Worm (Caenorhabditis elegans) whole organism, L4 larva: ENCODE results near the gene clp-10.

Experiments used
- F10B5.3 ChIP-seq: sonication (generic microtip); optimal IDR thresholded peaks from 2 replicates; lab custom pipeline; 2016; ENCODE audit warnings: mild to moderate bottlenecking, missing genetic modification characterization, missing compliant biosample characterization
- F44E2.7 ChIP-seq: fragments of 200-800 bp; sonication (Bioruptor generic); IDR thresholded peaks from 2 replicates; pipeline ENCODE4 v2.1.2; 2022; ENCODE audit warnings: missing genetic modification characterization, missing compliant biosample characterization
- F49E8.2 ChIP-seq: sonication (generic microtip); optimal IDR thresholded peaks from 2 replicates; lab custom pipeline; 2016; ENCODE audit warnings: missing compliant biosample characterization, mild to moderate bottlenecking, missing genetic modification characterization, borderline replicate concordance
- R02D3.7 ChIP-seq: fragments of 150-350 bp; sonication (generic microtip); optimal IDR thresholded peaks from 3 replicates; lab custom pipeline; 2014; ENCODE audit warnings: missing biosample characterization, missing genetic modification characterization
- T20F7.1 ChIP-seq: fragments of 200-800 bp; sonication (Bioruptor generic); optimal IDR thresholded peaks from 2 replicates; lab custom pipeline; 2018; ENCODE audit warnings: mild to moderate bottlenecking, missing genetic modification characterization, missing compliant biosample characterization
- T26A8.4 ChIP-seq: fragments of 200-800 bp; sonication (Bioruptor generic); IDR thresholded peaks from 2 replicates; pipeline ENCODE4 v1.3.6; 2022; ENCODE audit warnings: missing genetic modification characterization, missing compliant biosample characterization
- Y5F2A.4 ChIP-seq: fragments of 200-800 bp; sonication (Bioruptor generic); optimal IDR thresholded peaks from 2 replicates; lab custom pipeline; 2018; ENCODE audit warnings: mild to moderate bottlenecking, missing genetic modification characterization, missing compliant biosample characterization
- ZK546.5 ChIP-seq, 2 experiments: sonication (generic microtip); optimal IDR thresholded peaks; 2 replicates each; lab custom pipeline; 2017; ENCODE audit warnings: missing biosample characterization in 2 of 2, missing genetic modification characterization in 2 of 2
- ama-1 ChIP-seq: fragments of 150-350 bp; optimal IDR thresholded peaks from 2 replicates; lab custom pipeline; 2014; ENCODE audit warnings: inconsistent platforms, mixed read lengths
- attf-4 ChIP-seq: sonication (generic microtip); optimal IDR thresholded peaks from 3 replicates; lab custom pipeline; 2017; ENCODE audit warnings: missing biosample characterization, missing genetic modification characterization
- ceh-62 ChIP-seq: sonication (generic microtip); optimal IDR thresholded peaks from 2 replicates; lab custom pipeline; 2017; ENCODE audit warnings: missing biosample characterization, missing genetic modification characterization
- ceh-82 ChIP-seq: sonication (generic microtip); optimal IDR thresholded peaks from 2 replicates; lab custom pipeline; 2017; ENCODE audit warnings: missing biosample characterization, missing genetic modification characterization
- cey-2 ChIP-seq: sonication (generic microtip); optimal IDR thresholded peaks from 3 replicates; lab custom pipeline; 2017; ENCODE audit warnings: missing genetic modification characterization, mild to moderate bottlenecking, missing compliant biosample characterization, antibody characterized with exemption, borderline replicate concordance; ENCODE audit not compliant: insufficient read depth
- daf-16 ChIP-seq, 3 experiments: sonication (generic microtip); optimal IDR thresholded peaks; 2 replicates each; lab custom pipeline; 2016 to 2017; ENCODE audit warnings: missing genetic modification characterization in 3 of 3, missing genetic modification reagents in 3 of 3, mild to moderate bottlenecking in 2 of 3, missing compliant biosample characterization in 2 of 3, missing biosample characterization in 1 of 3, moderate library complexity in 1 of 3
- dmd-6 ChIP-seq: fragments of 200-800 bp; sonication (Bioruptor generic); IDR thresholded peaks from 2 replicates; pipeline ENCODE4 v1.3.6; 2022; ENCODE audit warnings: missing genetic modification reagents, missing genetic modification characterization, missing compliant biosample characterization
- dve-1 ChIP-seq: sonication (generic microtip); optimal IDR thresholded peaks from 2 replicates; lab custom pipeline; 2017; ENCODE audit warnings: antibody characterized with exemption, mild to moderate bottlenecking, missing genetic modification characterization, missing compliant biosample characterization; ENCODE audit not compliant: insufficient read depth
- egl-27 ChIP-seq: sonication (generic microtip); optimal IDR thresholded peaks from 3 replicates; lab custom pipeline; 2017; ENCODE audit warnings: missing biosample characterization, missing genetic modification reagents, missing genetic modification characterization
- egl-43 ChIP-seq: fragments of 200-800 bp; sonication (Bioruptor generic); IDR thresholded peaks from 2 replicates; pipeline ENCODE4 v1.3.6; 2022; ENCODE audit warnings: missing genetic modification reagents, missing genetic modification characterization, missing compliant biosample characterization
- fos-1 ChIP-seq: fragments of 150-350 bp; optimal IDR thresholded peaks from 2 replicates; lab custom pipeline; 2014; ENCODE audit warnings: missing biosample characterization, missing genetic modification characterization
- gei-8 ChIP-seq: fragments of 200-800 bp; sonication (Bioruptor generic); optimal IDR thresholded peaks from 2 replicates; lab custom pipeline; 2018; ENCODE audit warnings: mild to moderate bottlenecking, missing genetic modification characterization, missing compliant biosample characterization
- hlh-11 ChIP-seq: fragments of 200-800 bp; sonication (Bioruptor generic); optimal IDR thresholded peaks from 2 replicates; lab custom pipeline; 2018; ENCODE audit warnings: mild to moderate bottlenecking, missing genetic modification characterization, missing compliant biosample characterization
- hlh-30 ChIP-seq: sonication (generic microtip); optimal IDR thresholded peaks from 2 replicates; lab custom pipeline; 2017; ENCODE audit warnings: antibody characterized with exemption, mild to moderate bottlenecking, missing genetic modification characterization, missing compliant biosample characterization; ENCODE audit not compliant: insufficient read depth
- lin-15B ChIP-seq: fragments of 150-350 bp; sonication (generic microtip); optimal IDR thresholded peaks from 3 replicates; lab custom pipeline; 2014; ENCODE audit warnings: missing biosample characterization, missing genetic modification characterization
- lin-38 ChIP-seq: fragments of 200-800 bp; sonication (Bioruptor generic); IDR thresholded peaks from 2 replicates; pipeline ENCODE4 v1.3.6; 2022; ENCODE audit warnings: missing genetic modification reagents, missing genetic modification characterization, missing compliant biosample characterization
- lsy-2 ChIP-seq, 2 experiments: fragments of 150-350 bp in 1 of 2; sonication (generic microtip) in 1 of 2; optimal IDR thresholded peaks; 2 replicates each; lab custom pipeline; 2014 to 2017; ENCODE audit warnings: missing biosample characterization in 2 of 2, missing genetic modification characterization in 2 of 2
- mdl-1 ChIP-seq, 2 experiments: fragments of 150-350 bp in 1 of 2; sonication (generic microtip) in 1 of 2; optimal IDR thresholded peaks; 2 replicates each; lab custom pipeline; 2014 to 2017; ENCODE audit warnings: missing biosample characterization in 2 of 2, missing genetic modification characterization in 2 of 2
- mdt-29 ChIP-seq: fragments of 200-800 bp; sonication (Bioruptor generic); IDR thresholded peaks from 2 replicates; pipeline ENCODE4 v1.3.6; 2022; ENCODE audit warnings: missing genetic modification reagents, missing genetic modification characterization, missing compliant biosample characterization
- mes-2 ChIP-seq: sonication (generic microtip); optimal IDR thresholded peaks from 2 replicates; lab custom pipeline; 2016; ENCODE audit warnings: missing genotype, mild to moderate bottlenecking, missing genetic modification characterization, missing compliant biosample characterization; ENCODE audit not compliant: poor library complexity, severe bottlenecking
- mxl-3 ChIP-seq: fragments of 200-800 bp; sonication (Bioruptor generic); optimal IDR thresholded peaks from 2 replicates; lab custom pipeline; 2018; ENCODE audit warnings: mild to moderate bottlenecking, missing genetic modification characterization, missing compliant biosample characterization
- nhr-28 ChIP-seq: fragments of 150-350 bp; optimal IDR thresholded peaks from 2 replicates; lab custom pipeline; 2014; ENCODE audit warnings: missing biosample characterization, missing genetic modification characterization
- nhr-77 ChIP-seq: fragments of 150-350 bp; optimal IDR thresholded peaks from 2 replicates; lab custom pipeline; 2014; ENCODE audit warnings: missing biosample characterization, missing genetic modification characterization
- pha-4 ChIP-seq, 2 experiments: fragments of 150-350 bp in 1 of 2; fragments of 200-800 bp in 1 of 2; sonication (Bioruptor generic) in 1 of 2; IDR thresholded peaks in 1 of 2; optimal IDR thresholded peaks in 1 of 2; 2 replicates each; pipeline versions ENCODE4 v1.3.6 to Lab custom; 2014 to 2022; ENCODE audit warnings: missing genetic modification characterization in 2 of 2, missing genetic modification reagents in 2 of 2, missing biosample characterization in 1 of 2, missing compliant biosample characterization in 1 of 2
- pqm-1 ChIP-seq: sonication (generic microtip); optimal IDR thresholded peaks from 2 replicates; lab custom pipeline; 2017; ENCODE audit warnings: missing biosample characterization, missing genetic modification characterization
- rbr-2 ChIP-seq: sonication (generic microtip); optimal IDR thresholded peaks from 2 replicates; lab custom pipeline; 2016; ENCODE audit warnings: missing genotype, missing genetic modification characterization, missing compliant biosample characterization
- sdz-12 ChIP-seq: fragments of 200-800 bp; sonication (Bioruptor generic); optimal IDR thresholded peaks from 2 replicates; lab custom pipeline; 2018; ENCODE audit warnings: mild to moderate bottlenecking, missing genetic modification characterization, missing compliant biosample characterization
- skn-1 ChIP-seq: fragments of 150-350 bp; optimal IDR thresholded peaks from 2 replicates; lab custom pipeline; 2014; ENCODE audit warnings: missing biosample characterization, missing genetic modification characterization
- spr-1 ChIP-seq: sonication (generic microtip); optimal IDR thresholded peaks from 2 replicates; lab custom pipeline; 2016; ENCODE audit warnings: mild to moderate bottlenecking, missing genetic modification characterization, missing compliant biosample characterization
- tra-1 ChIP-seq: fragments of 200-800 bp; sonication (Bioruptor generic); IDR thresholded peaks from 2 replicates; pipeline ENCODE4 v1.3.6; 2022; ENCODE audit warnings: missing genetic modification reagents, missing genetic modification characterization, missing compliant biosample characterization
- unc-130 ChIP-seq: sonication (generic microtip); optimal IDR thresholded peaks from 2 replicates; lab custom pipeline; 2016; ENCODE audit warnings: missing genetic modification reagents, missing genetic modification characterization, missing compliant biosample characterization
- unc-62 ChIP-seq, 3 experiments: fragments of 150-350 bp in 1 of 3; sonication (generic microtip); optimal IDR thresholded peaks in 2 of 3; peaks in 1 of 3; 1 replicate in 1 of 3; 2 replicates in 2 of 3; lab custom pipeline; 2014 to 2017; ENCODE audit warnings: missing biosample characterization in 3 of 3, missing genetic modification characterization in 3 of 3, missing genetic modification reagents in 3 of 3, missing genotype in 1 of 3

The clp-10 gene

ce11 chrIII:15224-15822 lies 22.7 kb downstream of the clp-10 start, which contains the start of gene H10E21.1 (continued):
- TF ChIP-seq T20F7.1 (GFP tag; lab: Kevin White, UChicago) (no peak), T26A8.4 (GFP tag; lab: Robert Waterston, UW) (no peak), hlh-30 (tag; lab: Kevin White, UChicago) (peak; percentile 75), nhr-28 (tag; lab: Kevin White, UChicago) (peak; percentile 95), skn-1 (tag; lab: Kevin White, UChicago) (no peak), lin-15B (tag; lab: Kevin White, UChicago) (no peak), ceh-62 (tag; lab: Kevin White, UChicago) (no peak), mdl-1 (tag; optimal IDR thresholded peaks at IDR 0.05; lab: Kevin White, UChicago) (peak in 1 of 2 experiments; percentile 45), R02D3.7 (no peak), unc-62 (GFP tag; optimal IDR thresholded peaks at IDR 0.05 in 1 of 2; lab: Kevin White, UChicago) (peak in 1 of 2 experiments; percentile 47), unc-62 (tag; optimal IDR thresholded peaks at IDR 0.05; lab: Kevin White, UChicago) (no peak)

ce11 chrIII:14671-15070 lies 23.3 kb downstream of the clp-10 start, which contains the start of gene nhr-80:
TSS of gene nhr-80 (minus strand) at chrIII:14869.
- TF ChIP-seq sdz-12 (GFP tag; lab: Kevin White, UChicago) (no peak), dmd-6 (peak; percentile 76), hlh-30 (tag; lab: Kevin White, UChicago) (peak; percentile 20), mes-2 (tag; lab: Kevin White, UChicago) (peak; percentile 48), fos-1 (tag; lab: Kevin White, UChicago) (no peak), pqm-1 (peak; percentile 59), nhr-77 (tag; lab: Kevin White, UChicago) (peak; percentile 50), daf-16 (GFP tag; optimal IDR thresholded peaks at IDR 0.05; lab: Kevin White, UChicago) (no peak), daf-16 (tag; optimal IDR thresholded peaks at IDR 0.05; lab: Kevin White, UChicago) (peak; percentile 94), egl-43 (GFP tag; lab: Robert Waterston, UW) (no peak), ZK546.5 (tag; optimal IDR thresholded peaks at IDR 0.05; lab: Kevin White, UChicago) (no peak), gei-8 (GFP tag; lab: Kevin White, UChicago) (no peak), Y5F2A.4 (GFP tag; lab: Kevin White, UChicago) (no peak), mdt-29 (GFP tag; lab: Robert Waterston, UW) (no peak), pha-4 (GFP tag; IDR thresholded peaks at IDR 0.05; lab: Robert Waterston, UW) (no peak), pha-4 (tag; optimal IDR thresholded peaks at IDR 0.05; lab: Kevin White, UChicago) (no peak), ama-1 (lab: Kevin White, UChicago) (no peak), skn-1 (tag; lab: Kevin White, UChicago) (no peak), F10B5.3 (tag; lab: Kevin White, UChicago) (no peak), cey-2 (tag; lab: Kevin White, UChicago) (no peak), F44E2.7 (GFP tag; lab: Robert Waterston, UW) (no peak), F49E8.2 (tag; lab: Kevin White, UChicago) (no peak), spr-1 (tag; lab: Kevin White, UChicago) (no peak), ceh-82 (tag; lab: Kevin White, UChicago) (no peak), T20F7.1 (GFP tag; lab: Kevin White, UChicago) (peak; percentile 20), mxl-3 (no peak), rbr-2 (tag; lab: Kevin White, UChicago) (no peak), attf-4 (tag; lab: Kevin White, UChicago) (no peak), lsy-2 (tag; optimal IDR thresholded peaks at IDR 0.05; lab: Kevin White, UChicago) (peak in 1 of 2 experiments; percentile 38), unc-130 (no peak), hlh-11 (tag; lab: Kevin White, UChicago) (peak; percentile 69), egl-27 (tag; lab: Kevin White, UChicago) (no peak), tra-1 (GFP tag; lab: Robert Waterston, UW) (no peak), lin-38 (GFP tag; lab: Robert Waterston, UW) (no peak), nhr-28 (tag; lab: Kevin White, UChicago) (peak; percentile 93), dve-1 (tag; lab: Kevin White, UChicago) (peak; percentile 86)
